Fruit fly (Drosophila melanogaster) whole organism, embryonic: Measurements from ENCODE around the gene CG12594.

Experiments used
- BtbVII ChIP-seq: fragments of 200-800 bp; sonication (Bioruptor generic); optimal IDR thresholded peaks from 3 replicates; lab custom pipeline; 2017; ENCODE audit warnings: missing biosample characterization, mild to moderate bottlenecking, missing genetic modification characterization
- CG10565 ChIP-seq: fragments of 200-800 bp; sonication (Bioruptor generic); optimal IDR thresholded peaks from 3 replicates; lab custom pipeline; 2016; ENCODE audit warnings: missing biosample characterization, mild to moderate bottlenecking, missing genetic modification characterization
- CG10959 ChIP-seq: fragments of 200-800 bp; sonication (Bioruptor generic); IDR thresholded peaks from 2 replicates; pipeline ENCODE4 v1.3.6; 2022; ENCODE audit warnings: missing biosample characterization, missing genetic modification characterization
- CG11456 ChIP-seq: fragments of 200-800 bp; sonication (Bioruptor generic); IDR thresholded peaks from 3 replicates; pipeline ENCODE4 v1.3.6; 2022; ENCODE audit warnings: missing biosample characterization, missing genetic modification characterization
- CG12299 ChIP-seq: fragments of 200-800 bp; sonication (Bioruptor generic); optimal IDR thresholded peaks from 2 replicates; lab custom pipeline; 2018; ENCODE audit warnings: missing biosample characterization, mild to moderate bottlenecking, missing genetic modification characterization
- CG17359 ChIP-seq: fragments of 200-800 bp; sonication (Bioruptor generic); optimal IDR thresholded peaks from 3 replicates; lab custom pipeline; 2018; ENCODE audit warnings: missing biosample characterization, mild to moderate bottlenecking, missing genetic modification characterization, moderate library complexity
- CG17912 ChIP-seq: fragments of 200-800 bp; sonication (Bioruptor generic); optimal IDR thresholded peaks from 2 replicates; lab custom pipeline; 2018; ENCODE audit warnings: missing biosample characterization, mild to moderate bottlenecking, missing genetic modification characterization
- CG1832 ChIP-seq: fragments of 200-800 bp; sonication (Bioruptor generic); optimal IDR thresholded peaks from 2 replicates; lab custom pipeline; 2017; ENCODE audit warnings: missing biosample characterization, mild to moderate bottlenecking, missing genetic modification characterization, inconsistent platforms
- CG18599 ChIP-seq: fragments of 200-800 bp; sonication (Bioruptor generic); optimal IDR thresholded peaks from 3 replicates; lab custom pipeline; 2017; ENCODE audit warnings: missing biosample characterization, missing genetic modification characterization, mild to moderate bottlenecking, moderate library complexity, missing genetic modification reagents
- CG2678 ChIP-seq: fragments of 200-800 bp; sonication (Bioruptor generic); optimal IDR thresholded peaks from 3 replicates; lab custom pipeline; 2019; ENCODE audit warnings: missing biosample characterization, mild to moderate bottlenecking, missing genetic modification characterization, moderate library complexity
- CG30020 ChIP-seq: fragments of 200-800 bp; optimal IDR thresholded peaks from 2 replicates; lab custom pipeline; 2019; ENCODE audit warnings: missing biosample characterization, mild to moderate bottlenecking, missing genetic modification characterization, moderate library complexity
- CG3281 ChIP-seq: fragments of 200-800 bp; sonication (Bioruptor generic); optimal IDR thresholded peaks from 3 replicates; lab custom pipeline; 2017; ENCODE audit warnings: missing biosample characterization, mild to moderate bottlenecking, missing genetic modification characterization
- CG5180 ChIP-seq: fragments of 200-800 bp; sonication (Bioruptor generic); optimal IDR thresholded peaks from 3 replicates; lab custom pipeline; 2017; ENCODE audit warnings: missing biosample characterization, missing genetic modification characterization, mild to moderate bottlenecking, moderate library complexity, missing genetic modification reagents
- CG6765 ChIP-seq: fragments of 200-800 bp; sonication (Bioruptor generic); optimal IDR thresholded peaks from 3 replicates; lab custom pipeline; 2017; ENCODE audit warnings: missing biosample characterization, mild to moderate bottlenecking, missing genetic modification characterization
- CG7987 ChIP-seq: fragments of 200-800 bp; sonication (Bioruptor generic); optimal IDR thresholded peaks from 2 replicates; lab custom pipeline; 2018; ENCODE audit warnings: missing biosample characterization, mild to moderate bottlenecking, missing genetic modification characterization, moderate library complexity
- CG8290 ChIP-seq, 3 experiments: fragments of 200-800 bp; sonication (Bioruptor generic); optimal IDR thresholded peaks; 2 replicates each; lab custom pipeline; 2016 to 2019; ENCODE audit warnings: missing biosample characterization in 3 of 3, missing genetic modification characterization in 3 of 3, mild to moderate bottlenecking in 2 of 3, moderate library complexity in 1 of 3
- Deaf1 ChIP-seq: fragments of 200-800 bp; optimal IDR thresholded peaks from 3 replicates; lab custom pipeline; 2019; ENCODE audit warnings: missing biosample characterization, mild to moderate bottlenecking, missing genetic modification characterization, moderate library complexity
- Ets65A ChIP-seq: fragments of 200-800 bp; sonication (Bioruptor generic); peaks from one replicate; lab custom pipeline; 2016; ENCODE audit warnings: missing biosample characterization, missing genetic modification characterization
- Hr39 ChIP-seq: fragments of >200 bp; optimal IDR thresholded peaks from 2 replicates; lab custom pipeline; 2017
- MTF-1 ChIP-seq: fragments of 200-800 bp; sonication (Bioruptor generic); optimal IDR thresholded peaks from 2 replicates; lab custom pipeline; 2018; ENCODE audit warnings: missing biosample characterization, mild to moderate bottlenecking, missing genetic modification characterization, borderline replicate concordance
- Med ChIP-seq: fragments of 200-800 bp; sonication (Bioruptor generic); peaks from one replicate; lab custom pipeline; 2016; ENCODE audit warnings: missing biosample characterization, missing genetic modification characterization, mild to moderate bottlenecking, inconsistent platforms, moderate library complexity
- NC2β ChIP-seq: fragments of 200-800 bp; sonication (Bioruptor generic); optimal IDR thresholded peaks from 2 replicates; lab custom pipeline; 2016; ENCODE audit warnings: missing biosample characterization, missing genetic modification characterization
- Nf-YB ChIP-seq: fragments of 200-800 bp; sonication (Bioruptor generic); optimal IDR thresholded peaks from 3 replicates; lab custom pipeline; 2019; ENCODE audit warnings: missing biosample characterization, mild to moderate bottlenecking, missing genetic modification characterization, moderate library complexity
- Nf-YC ChIP-seq: fragments of 200-800 bp; optimal IDR thresholded peaks from 3 replicates; lab custom pipeline; 2019; ENCODE audit warnings: missing biosample characterization, mild to moderate bottlenecking, missing genetic modification characterization, moderate library complexity
- Oli ChIP-seq: fragments of 200-800 bp; sonication (Bioruptor generic); optimal IDR thresholded peaks from 2 replicates; lab custom pipeline; 2018; ENCODE audit warnings: missing biosample characterization, mild to moderate bottlenecking, missing genetic modification characterization, moderate library complexity
- Pdp1 ChIP-seq, 2 experiments: fragments of 200-800 bp; sonication (Bioruptor generic); optimal IDR thresholded peaks; 3 replicates each; lab custom pipeline; 2016; ENCODE audit warnings: missing biosample characterization in 2 of 2, missing genetic modification characterization in 2 of 2, mild to moderate bottlenecking in 1 of 2, moderate library complexity in 1 of 2
- Scr ChIP-seq: fragments of 200-800 bp; sonication (Bioruptor generic); IDR thresholded peaks from 2 replicates; pipeline ENCODE4 v1.3.6; 2022; ENCODE audit warnings: missing biosample characterization, missing genetic modification characterization; ENCODE audit not compliant: partially characterized antibody
- cad ChIP-seq: fragments of >200 bp; optimal IDR thresholded peaks from 2 replicates; lab custom pipeline; 2017; ENCODE audit warnings: missing biosample characterization, missing genetic modification characterization
- chif ChIP-seq, 2 experiments: fragments of 200-800 bp; sonication (Bioruptor generic); optimal IDR thresholded peaks; 3 replicates each; lab custom pipeline; 2016; ENCODE audit warnings: missing biosample characterization in 2 of 2, missing genetic modification characterization in 2 of 2
- cwo ChIP-seq: fragments of 200-800 bp; sonication (Bioruptor generic); optimal IDR thresholded peaks from 3 replicates; lab custom pipeline; 2017; ENCODE audit warnings: missing biosample characterization, missing genetic modification characterization, mild to moderate bottlenecking, moderate library complexity, missing genetic modification reagents
- en ChIP-seq: fragments of 200-800 bp; sonication (Bioruptor generic); optimal IDR thresholded peaks from 2 replicates; lab custom pipeline; 2016; ENCODE audit warnings: missing biosample characterization, missing genetic modification characterization
- ham ChIP-seq: fragments of 200-800 bp; sonication (Bioruptor generic); IDR thresholded peaks from 2 replicates; pipeline ENCODE4 v1.3.6; 2022; ENCODE audit warnings: missing biosample characterization, missing genetic modification characterization
- kni ChIP-seq: fragments of 200-800 bp; sonication (Bioruptor generic); optimal IDR thresholded peaks from 3 replicates; lab custom pipeline; 2017; ENCODE audit warnings: mild to moderate bottlenecking, missing biosample characterization, missing genetic modification reagents, missing genetic modification characterization
- lab ChIP-seq: fragments of 200-800 bp; sonication (Bioruptor generic); optimal IDR thresholded peaks from 3 replicates; lab custom pipeline; 2017; ENCODE audit warnings: missing biosample characterization, missing genetic modification characterization, mild to moderate bottlenecking, moderate library complexity, missing genetic modification reagents
- mirr ChIP-seq: fragments of 200-800 bp; sonication (Bioruptor generic); optimal IDR thresholded peaks from 3 replicates; lab custom pipeline; 2018; ENCODE audit warnings: missing biosample characterization, mild to moderate bottlenecking, missing genetic modification characterization
- nom ChIP-seq: fragments of 200-800 bp; sonication (Bioruptor generic); optimal IDR thresholded peaks from 2 replicates; lab custom pipeline; 2017; ENCODE audit warnings: missing biosample characterization, missing genetic modification characterization, mild to moderate bottlenecking, moderate library complexity, missing genetic modification reagents
- oc ChIP-seq: fragments of 200-800 bp; sonication (Bioruptor generic); optimal IDR thresholded peaks from 2 replicates; lab custom pipeline; 2018; ENCODE audit warnings: missing biosample characterization, mild to moderate bottlenecking, missing genetic modification characterization, moderate library complexity
- onecut ChIP-seq: fragments of 200-800 bp; sonication (Bioruptor generic); IDR thresholded peaks from 2 replicates; pipeline ENCODE4 v1.3.6; 2022; ENCODE audit warnings: missing biosample characterization, missing genetic modification characterization
- pb ChIP-seq: fragments of 200-800 bp; sonication (Bioruptor generic); optimal IDR thresholded peaks from 3 replicates; lab custom pipeline; 2016; ENCODE audit warnings: missing biosample characterization, missing genetic modification characterization
- phol ChIP-seq: fragments of 200-800 bp; sonication (Bioruptor generic); optimal IDR thresholded peaks from 3 replicates; lab custom pipeline; 2018; ENCODE audit warnings: missing biosample characterization, mild to moderate bottlenecking, missing genetic modification characterization, moderate library complexity
- pros ChIP-seq: fragments of 200-800 bp; sonication (Bioruptor generic); optimal IDR thresholded peaks from 3 replicates; lab custom pipeline; 2019; ENCODE audit warnings: missing biosample characterization, mild to moderate bottlenecking, missing genetic modification characterization, moderate library complexity
- schlank ChIP-seq: fragments of 200-800 bp; sonication (Bioruptor generic); optimal IDR thresholded peaks from 2 replicates; lab custom pipeline; 2018; ENCODE audit warnings: missing biosample characterization, mild to moderate bottlenecking, missing genetic modification characterization
- scrt ChIP-seq: fragments of 200-800 bp; sonication (Bioruptor generic); optimal IDR thresholded peaks from 2 replicates; lab custom pipeline; 2018; ENCODE audit warnings: missing biosample characterization, mild to moderate bottlenecking, missing genetic modification characterization, moderate library complexity
- sens ChIP-seq: fragments of 200-800 bp; sonication (Bioruptor generic); peaks from one replicate; lab custom pipeline; 2016; ENCODE audit warnings: missing biosample characterization, missing genetic modification characterization
- slbo ChIP-seq: fragments of 200-800 bp; sonication (Bioruptor generic); IDR thresholded peaks from 2 replicates; pipeline ENCODE4 v1.3.6; 2022; ENCODE audit warnings: missing biosample characterization, missing genetic modification characterization
- sug ChIP-seq: fragments of 200-800 bp; optimal IDR thresholded peaks from 2 replicates; lab custom pipeline; 2019; ENCODE audit warnings: missing biosample characterization, mild to moderate bottlenecking, missing genetic modification characterization, moderate library complexity
- tap ChIP-seq: fragments of 200-800 bp; optimal IDR thresholded peaks from 3 replicates; lab custom pipeline; 2019; ENCODE audit warnings: missing biosample characterization, mild to moderate bottlenecking, missing genetic modification characterization, moderate library complexity
- tin ChIP-seq: fragments of 200-800 bp; sonication (Bioruptor generic); optimal IDR thresholded peaks from 3 replicates; lab custom pipeline; 2016; ENCODE audit warnings: missing biosample characterization, missing genetic modification characterization
- twi ChIP-seq: fragments of 200-800 bp; optimal IDR thresholded peaks from 2 replicates; lab custom pipeline; 2019; ENCODE audit warnings: missing biosample characterization, mild to moderate bottlenecking, missing genetic modification characterization, moderate library complexity

Gene CG12594

dm6 chr3R:11762500-11762899 lies 41.0 kb downstream of the CG12594 start (continued):
- TF ChIP-seq CG6765 (GFP tag; lab: Kevin White, UChicago) (no peak), CG5180 (GFP tag; lab: Kevin White, UChicago) (peak; percentile 29), cad (GFP tag; lab: Kevin White, UChicago) (no peak), CG17912 (GFP tag; lab: Kevin White, UChicago) (peak; percentile 31), mirr (GFP tag; lab: Kevin White, UChicago) (peak; percentile 41), en (GFP tag; lab: Kevin White, UChicago) (no peak), sug (tag; lab: Kevin White, UChicago) (peak; percentile 43), tap (no peak), tin (no peak), twi (tag; lab: Kevin White, UChicago) (peak; percentile 51), lab (GFP tag; lab: Kevin White, UChicago) (peak; percentile 24), Oli (tag; lab: Kevin White, UChicago) (no peak), sens (GFP tag; lab: Kevin White, UChicago) (peak; percentile 78), Deaf1 (tag; lab: Kevin White, UChicago) (peak; percentile 11), BtbVII (GFP tag; lab: Kevin White, UChicago) (peak; percentile 5), CG8290 (GFP tag; optimal IDR thresholded peaks at IDR 0.05; lab: Kevin White, UChicago) (no peak), CG8290 (tag; optimal IDR thresholded peaks at IDR 0.05; lab: Kevin White, UChicago) (peak in 1 of 2 experiments; percentile 6), CG7987 (GFP tag; lab: Kevin White, UChicago) (peak; percentile 4), MTF-1 (peak; percentile 15), CG2678 (tag; lab: Kevin White, UChicago) (peak; percentile 4), slbo (GFP tag; lab: Robert Waterston, UW) (no peak), Nf-YC (peak; percentile 83), CG18599 (GFP tag; lab: Kevin White, UChicago) (peak; percentile 48), oc (tag; lab: Kevin White, UChicago) (no peak), chif (GFP tag; optimal IDR thresholded peaks at IDR 0.05; lab: Kevin White, UChicago) (no peak), CG17359 (tag; lab: Kevin White, UChicago) (peak; percentile 35), CG10959 (GFP tag; lab: Robert Waterston, UW) (no peak), Nf-YB (GFP tag; lab: Kevin White, UChicago) (peak; percentile 39), nom (GFP tag; lab: Kevin White, UChicago) (peak; percentile 27), Pdp1 (GFP tag; optimal IDR thresholded peaks at IDR 0.05; lab: Kevin White, UChicago) (peak in 1 of 2 experiments; percentile 71), CG11456 (no peak), NC2β (GFP tag; lab: Kevin White, UChicago) (no peak), CG12299 (tag; lab: Kevin White, UChicago) (peak; percentile 16), Med (GFP tag; lab: Kevin White, UChicago) (peak; percentile 12)

- TF ChIP-seq onecut (GFP tag; lab: Robert Waterston, UW) (peak; percentile 66), sens (GFP tag; lab: Kevin White, UChicago) (peak; percentile 77), CG3281 (no peak), phol (tag; lab: Kevin White, UChicago) (peak; percentile 70), schlank (tag; lab: Kevin White, UChicago) (no peak), Ets65A (GFP tag; lab: Kevin White, UChicago) (no peak), kni (peak; percentile 84), scrt (GFP tag; lab: Kevin White, UChicago) (peak; percentile 26), cwo (GFP tag; lab: Kevin White, UChicago) (no peak), CG10565 (no peak), CG30020 (no peak), Hr39 (lab: Kevin White, UChicago) (no peak), Scr (GFP tag; lab: Robert Waterston, UW) (no peak), ham (GFP tag; lab: Robert Waterston, UW) (no peak), CG1832 (GFP tag; lab: Kevin White, UChicago) (peak; percentile 72), pros (GFP tag; lab: Kevin White, UChicago) (peak; percentile 57), pb (GFP tag; lab: Kevin White, UChicago) (no peak)
Observed at dm6 chr3R:11763494-11764278, 42.2 kb downstream of the CG12594 start.
